Fruit fly (Drosophila melanogaster) whole organism, prepupa: ENCODE data around the gene MetRS-m.
A peak's percentile ranks its signal among the peaks of the same experiment; 100 is the strongest.

Source experiments
- Blimp-1 ChIP-seq: fragments of 200-800 bp; sonication (Bioruptor generic); optimal IDR thresholded peaks from 3 replicates; lab custom pipeline; 2017; ENCODE audit warnings: missing biosample characterization, missing genetic modification characterization, mild to moderate bottlenecking, moderate library complexity, missing genetic modification reagents
- CG10631 ChIP-seq: fragments of 200-800 bp; sonication (Bioruptor generic); optimal IDR thresholded peaks from 2 replicates; lab custom pipeline; 2016; ENCODE audit warnings: missing biosample characterization, missing genetic modification characterization
- CG10669 ChIP-seq: fragments of 200-800 bp; sonication (Bioruptor generic); optimal IDR thresholded peaks from 3 replicates; lab custom pipeline; 2018; ENCODE audit warnings: missing biosample characterization, mild to moderate bottlenecking, missing genetic modification characterization, moderate library complexity
- CG11902 ChIP-seq: fragments of 200-800 bp; sonication (Bioruptor generic); optimal IDR thresholded peaks from 3 replicates; lab custom pipeline; 2016; ENCODE audit warnings: missing biosample characterization, missing genetic modification characterization
- CG16779 ChIP-seq: fragments of 200-800 bp; sonication (Bioruptor generic); optimal IDR thresholded peaks from 3 replicates; lab custom pipeline; 2017; ENCODE audit warnings: missing biosample characterization, mild to moderate bottlenecking, missing genetic modification characterization
- CG3032 ChIP-seq: fragments of 200-800 bp; optimal IDR thresholded peaks from 2 replicates; lab custom pipeline; 2019; ENCODE audit warnings: missing biosample characterization, mild to moderate bottlenecking, missing genetic modification characterization, moderate library complexity
- CG31627 ChIP-seq: fragments of 200-800 bp; sonication (Bioruptor generic); optimal IDR thresholded peaks from 3 replicates; lab custom pipeline; 2016; ENCODE audit warnings: missing biosample characterization, missing genetic modification characterization
- CG32006 ChIP-seq: fragments of 200-800 bp; sonication (Bioruptor generic); optimal IDR thresholded peaks from 3 replicates; lab custom pipeline; 2017; ENCODE audit warnings: missing biosample characterization, mild to moderate bottlenecking, missing genetic modification characterization
- CG34406 ChIP-seq: fragments of 200-800 bp; sonication (Bioruptor generic); optimal IDR thresholded peaks from 3 replicates; lab custom pipeline; 2016; ENCODE audit warnings: missing biosample characterization, missing genetic modification characterization
- CG3919 ChIP-seq: fragments of 200-800 bp; sonication (Bioruptor generic); optimal IDR thresholded peaks from 3 replicates; lab custom pipeline; 2016; ENCODE audit warnings: missing biosample characterization, missing genetic modification characterization
- CG6163 ChIP-seq: fragments of 200-800 bp; sonication (Bioruptor generic); IDR thresholded peaks from 3 replicates; pipeline ENCODE4 v1.3.6; 2022; ENCODE audit warnings: missing biosample characterization, missing genetic modification characterization
- CG6276 ChIP-seq: fragments of 200-800 bp; sonication (Bioruptor generic); optimal IDR thresholded peaks from 2 replicates; lab custom pipeline; 2017; ENCODE audit warnings: missing biosample characterization, mild to moderate bottlenecking, missing genetic modification characterization
- CG6792 ChIP-seq: fragments of 200-800 bp; sonication (Bioruptor generic); optimal IDR thresholded peaks from 3 replicates; lab custom pipeline; 2016; ENCODE audit warnings: missing biosample characterization, missing genetic modification characterization
- CG6854 ChIP-seq: fragments of 200-800 bp; sonication (Bioruptor generic); optimal IDR thresholded peaks from 2 replicates; lab custom pipeline; 2017; ENCODE audit warnings: missing biosample characterization, mild to moderate bottlenecking, missing genetic modification characterization
- CG7368 ChIP-seq: fragments of 200-800 bp; sonication (Bioruptor generic); optimal IDR thresholded peaks from 3 replicates; lab custom pipeline; 2016; ENCODE audit warnings: missing biosample characterization, missing genetic modification characterization
- CG9139 ChIP-seq: fragments of 200-800 bp; sonication (Bioruptor generic); optimal IDR thresholded peaks from 3 replicates; lab custom pipeline; 2017; ENCODE audit warnings: missing biosample characterization, mild to moderate bottlenecking, missing genetic modification characterization
- Eip78C ChIP-seq: fragments of 200-800 bp; sonication (Bioruptor generic); peaks from one replicate; lab custom pipeline; 2016; ENCODE audit warnings: missing biosample characterization, missing genetic modification characterization
- Ets21C ChIP-seq: fragments of 200-800 bp; sonication (Bioruptor generic); optimal IDR thresholded peaks from 3 replicates; lab custom pipeline; 2016; ENCODE audit warnings: missing biosample characterization, missing genetic modification characterization
- Hr39 ChIP-seq: fragments of 200-800 bp; sonication (Bioruptor generic); optimal IDR thresholded peaks from 2 replicates; lab custom pipeline; 2016; ENCODE audit warnings: missing biosample characterization, missing genetic modification characterization
- Hr4 ChIP-seq: fragments of 200-800 bp; sonication (Bioruptor generic); optimal IDR thresholded peaks from 3 replicates; lab custom pipeline; 2016; ENCODE audit warnings: missing biosample characterization, missing genetic modification characterization
- Met ChIP-seq: fragments of 200-800 bp; sonication (Bioruptor generic); optimal IDR thresholded peaks from 3 replicates; lab custom pipeline; 2016; ENCODE audit warnings: missing biosample characterization, missing genetic modification characterization
- OdsH ChIP-seq: fragments of 200-800 bp; sonication (Bioruptor generic); optimal IDR thresholded peaks from 3 replicates; lab custom pipeline; 2016; ENCODE audit warnings: missing biosample characterization, missing genetic modification characterization
- Sox14 ChIP-seq: fragments of 200-800 bp; sonication (Bioruptor generic); optimal IDR thresholded peaks from 3 replicates; lab custom pipeline; 2016; ENCODE audit warnings: missing biosample characterization, missing genetic modification characterization
- Sox15 ChIP-seq: fragments of 200-800 bp; sonication (Bioruptor generic); optimal IDR thresholded peaks from 3 replicates; lab custom pipeline; 2016; ENCODE audit warnings: missing biosample characterization, missing genetic modification characterization
- acj6 ChIP-seq: fragments of 200-800 bp; sonication (Bioruptor generic); optimal IDR thresholded peaks from 3 replicates; lab custom pipeline; 2016; ENCODE audit warnings: missing biosample characterization, missing genetic modification characterization
- cyc ChIP-seq: fragments of 200-800 bp; sonication (Bioruptor generic); optimal IDR thresholded peaks from 3 replicates; lab custom pipeline; 2016; ENCODE audit warnings: missing biosample characterization, missing genetic modification characterization
- dac ChIP-seq: fragments of 200-800 bp; sonication (Bioruptor generic); optimal IDR thresholded peaks from 2 replicates; lab custom pipeline; 2017; ENCODE audit warnings: missing biosample characterization, mild to moderate bottlenecking, missing genetic modification characterization
- dsx ChIP-seq: fragments of 200-800 bp; optimal IDR thresholded peaks from 3 replicates; lab custom pipeline; 2019; ENCODE audit warnings: missing biosample characterization, mild to moderate bottlenecking, missing genetic modification characterization, moderate library complexity; ENCODE audit not compliant: poor library complexity, severe bottlenecking
- eg ChIP-seq: fragments of 200-800 bp; sonication (Bioruptor generic); IDR thresholded peaks from 3 replicates; pipeline ENCODE4 v1.3.6; 2022; ENCODE audit warnings: missing biosample characterization, missing genetic modification characterization
- esn ChIP-seq: fragments of 200-800 bp; sonication (Bioruptor generic); optimal IDR thresholded peaks from 2 replicates; lab custom pipeline; 2016; ENCODE audit warnings: missing biosample characterization, mild to moderate bottlenecking, missing genetic modification characterization, moderate library complexity
- fd59A ChIP-seq: fragments of 200-800 bp; sonication (Bioruptor generic); optimal IDR thresholded peaks from 2 replicates; lab custom pipeline; 2017; ENCODE audit warnings: missing biosample characterization, mild to moderate bottlenecking, missing genetic modification characterization, missing genetic modification reagents
- fd85E ChIP-seq: fragments of 200-800 bp; sonication (Bioruptor generic); optimal IDR thresholded peaks from 3 replicates; lab custom pipeline; 2016; ENCODE audit warnings: missing biosample characterization, missing genetic modification characterization
- fkh ChIP-seq: fragments of 200-800 bp; sonication (Bioruptor generic); optimal IDR thresholded peaks from 3 replicates; lab custom pipeline; 2017; ENCODE audit warnings: missing biosample characterization, mild to moderate bottlenecking, missing genetic modification characterization, moderate library complexity
- lz ChIP-seq: fragments of 200-800 bp; sonication (Bioruptor generic); optimal IDR thresholded peaks from 3 replicates; lab custom pipeline; 2016; ENCODE audit warnings: missing biosample characterization, missing genetic modification characterization
- net ChIP-seq: fragments of 200-800 bp; sonication (Bioruptor generic); optimal IDR thresholded peaks from 3 replicates; lab custom pipeline; 2016; ENCODE audit warnings: missing biosample characterization, missing genetic modification characterization
- pdm3 ChIP-seq: fragments of 200-800 bp; sonication (Bioruptor generic); optimal IDR thresholded peaks from 3 replicates; lab custom pipeline; 2016; ENCODE audit warnings: missing biosample characterization, missing genetic modification characterization
- salr ChIP-seq, 2 experiments: fragments of 200-800 bp; sonication (Bioruptor generic); optimal IDR thresholded peaks; 3 replicates each; lab custom pipeline; 2016 to 2018; ENCODE audit warnings: missing biosample characterization in 2 of 2, missing genetic modification characterization in 2 of 2, mild to moderate bottlenecking in 1 of 2
- spab ChIP-seq: fragments of 200-800 bp; sonication (Bioruptor generic); optimal IDR thresholded peaks from 2 replicates; lab custom pipeline; 2017; ENCODE audit warnings: missing biosample characterization, mild to moderate bottlenecking, missing genetic modification characterization, missing genetic modification reagents
- svp ChIP-seq: fragments of 200-800 bp; sonication (Bioruptor generic); peaks from one replicate; lab custom pipeline; 2016; ENCODE audit warnings: missing biosample characterization, missing genetic modification characterization
- topi ChIP-seq: fragments of 200-800 bp; sonication (Bioruptor generic); optimal IDR thresholded peaks from 3 replicates; lab custom pipeline; 2016; ENCODE audit warnings: missing biosample characterization, missing genetic modification characterization
- vri ChIP-seq: fragments of 200-800 bp; sonication (Bioruptor generic); optimal IDR thresholded peaks from 3 replicates; lab custom pipeline; 2016; ENCODE audit warnings: missing biosample characterization, mild to moderate bottlenecking, missing genetic modification characterization

MetRS-m gene

DNA sequence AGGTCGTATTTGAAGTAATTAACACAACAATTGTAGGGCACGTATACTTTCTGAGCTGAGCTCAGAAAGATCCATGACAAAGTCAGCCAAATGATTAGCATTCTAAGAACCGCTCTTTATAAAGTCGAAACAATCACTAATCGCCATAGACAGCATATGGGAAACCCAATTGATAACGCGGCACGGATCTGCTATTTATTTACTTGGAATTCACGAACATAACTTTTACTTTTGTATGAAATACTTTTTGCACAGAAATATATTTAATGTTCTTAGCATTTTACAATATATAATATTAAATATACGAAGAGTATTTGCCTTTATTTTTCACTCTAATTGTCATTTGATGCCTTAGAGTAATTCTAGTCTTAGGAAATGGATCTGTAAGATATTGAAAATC is 15.2 kb downstream of the MetRS-m start, which contains the start of gene CG43291:
Gene CG43291 (minus strand): TSS at position 101 of the 400 bp plus-strand sequence.
- TF ChIP-seq fd85E (GFP tag; lab: Kevin White, UChicago) (no peak), CG10669 (GFP tag; lab: Kevin White, UChicago) (no peak), CG9139 (GFP tag; lab: Kevin White, UChicago) (no peak), fkh (GFP tag; lab: Kevin White, UChicago) (no peak), Hr39 (GFP tag; lab: Kevin White, UChicago) (no peak), CG11902 (no peak), cyc (no peak), esn (GFP tag; lab: Kevin White, UChicago) (no peak)

DNA sequence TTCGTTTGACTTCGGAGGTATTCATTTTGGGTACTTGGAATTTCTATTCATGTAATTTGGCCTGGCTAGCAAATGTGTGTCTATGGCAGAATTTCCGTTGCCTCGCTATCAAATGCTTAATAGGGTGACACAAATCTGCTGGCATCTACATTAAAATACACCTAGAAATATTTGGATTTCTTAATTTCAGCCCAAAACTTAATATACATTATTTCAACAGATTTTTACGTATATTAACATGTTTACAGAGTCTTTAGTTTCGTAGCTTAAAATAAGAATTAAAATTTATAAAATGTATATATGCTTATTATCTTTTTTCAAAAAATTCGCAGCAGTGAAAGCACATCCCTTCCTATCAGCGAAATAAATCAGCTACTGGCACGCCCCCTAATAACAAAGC is 30.7 kb downstream of the MetRS-m start, which contains the start of gene CG9624:
Gene CG9624 (minus strand): TSS at position 101 of the 400 bp plus-strand sequence.
- TF ChIP-seq CG10631 (GFP tag; lab: Kevin White, UChicago) (no peak), Hr39 (GFP tag; lab: Kevin White, UChicago) (no peak), Sox15 (no peak), Met (GFP tag; lab: Kevin White, UChicago) (no peak), vri (GFP tag; lab: Kevin White, UChicago) (no peak), CG7368 (GFP tag; lab: Kevin White, UChicago) (no peak), CG32006 (GFP tag; lab: Kevin White, UChicago) (no peak), CG6854 (GFP tag; lab: Kevin White, UChicago) (no peak), pdm3 (GFP tag; lab: Kevin White, UChicago) (no peak), lz (GFP tag; lab: Kevin White, UChicago) (no peak), CG34406 (GFP tag; lab: Kevin White, UChicago) (no peak)

- no peak for TF ChIP-seq CG16779
- TF ChIP-seq Sox15: no peak
- TF ChIP-seq salr (GFP tag; optimal IDR thresholded peaks at IDR 0.05; lab: Kevin White, UChicago): no peak
- TF ChIP-seq Hr4 (GFP tag; lab: Kevin White, UChicago): no peak
- no peak for TF ChIP-seq CG6163 (GFP tag; lab: Robert Waterston, UW)
- TF ChIP-seq Blimp-1 (GFP tag; lab: Kevin White, UChicago): no peak
- no peak for TF ChIP-seq dsx (GFP tag; lab: Kevin White, UChicago)
- TF ChIP-seq Hr39 (GFP tag; lab: Kevin White, UChicago): no peak
- no peak for TF ChIP-seq svp (GFP tag; lab: Kevin White, UChicago)
- no peak for TF ChIP-seq Met (GFP tag; lab: Kevin White, UChicago)
- no peak for TF ChIP-seq vri (GFP tag; lab: Kevin White, UChicago)
- TF ChIP-seq dac (GFP tag; lab: Kevin White, UChicago): no peak
- no peak for TF ChIP-seq Sox14 (GFP tag; lab: Kevin White, UChicago)
- TF ChIP-seq net: no peak
- TF ChIP-seq CG7368 (GFP tag; lab: Kevin White, UChicago): no peak
- TF ChIP-seq OdsH (GFP tag; lab: Kevin White, UChicago): no peak
- no peak for TF ChIP-seq Eip78C (GFP tag; lab: Kevin White, UChicago)
- TF ChIP-seq esn (GFP tag; lab: Kevin White, UChicago): no peak
- no peak for TF ChIP-seq CG34406 (GFP tag; lab: Kevin White, UChicago)
- TF ChIP-seq CG6854 (GFP tag; lab: Kevin White, UChicago): no peak
These were observed 33.1 kb downstream of the MetRS-m start, which contains the start of gene CG9631 for dm6 chr3R:14226662-14227061. Gene CG9631, minus strand, starts transcription at chr3R:14226762.

- TF ChIP-seq net (no peak), CG9139 (GFP tag; lab: Kevin White, UChicago) (no peak), fd59A (no peak), CG6276 (GFP tag; lab: Kevin White, UChicago) (no peak), vri (GFP tag; lab: Kevin White, UChicago) (no peak), OdsH (GFP tag; lab: Kevin White, UChicago) (no peak), salr (GFP tag; optimal IDR thresholded peaks at IDR 0.05; lab: Kevin White, UChicago) (no peak), svp (GFP tag; lab: Kevin White, UChicago) (no peak), CG10631 (GFP tag; lab: Kevin White, UChicago) (no peak), Sox15 (no peak), Ets21C (GFP tag; lab: Kevin White, UChicago) (no peak), Blimp-1 (GFP tag; lab: Kevin White, UChicago) (no peak), eg (GFP tag; lab: Robert Waterston, UW) (0 out of 3 replicates have a peak, but pooled peaks have one; percentile 27), CG6854 (GFP tag; lab: Kevin White, UChicago) (no peak), CG16779 (no peak), CG3919 (GFP tag; lab: Kevin White, UChicago) (no peak), topi (GFP tag; lab: Kevin White, UChicago) (no peak), CG6792 (GFP tag; lab: Kevin White, UChicago) (no peak), CG11902 (no peak), CG3032 (tag; lab: Kevin White, UChicago) (no peak), spab (GFP tag; lab: Kevin White, UChicago) (no peak), acj6 (GFP tag; lab: Kevin White, UChicago) (no peak), fd85E (GFP tag; lab: Kevin White, UChicago) (no peak), Hr39 (GFP tag; lab: Kevin White, UChicago) (no peak), pdm3 (GFP tag; lab: Kevin White, UChicago) (no peak), CG31627 (GFP tag; lab: Kevin White, UChicago) (no peak), esn (GFP tag; lab: Kevin White, UChicago) (no peak), Eip78C (GFP tag; lab: Kevin White, UChicago) (peak; percentile 64), Met (GFP tag; lab: Kevin White, UChicago) (no peak), Hr4 (GFP tag; lab: Kevin White, UChicago) (peak; percentile 10)
These were observed 35.7 kb downstream of the MetRS-m start, which contains the start of gene Sp212 for dm6 chr3R:14224105-14224574. Gene Sp212, minus strand, starts transcription at chr3R:14224155.
